Fruit fly (Drosophila melanogaster): ENCODE results near the gene CG6766.

dm6 chr2L:12004211-12004979 lies 36.1 kb downstream of the CG6766 start:
- TF ChIP-seq psq (optimal IDR thresholded peaks at IDR 0.05) (no peak), Sin3A (optimal IDR thresholded peaks at IDR 0.05) (no peak), h (optimal IDR thresholded peaks at IDR 0.05) (no peak)

All from Kc167 (cell line).